Worm (Caenorhabditis elegans) whole organism, L1 larva: Measurements from ENCODE around the gene sri-69.

ENCODE experiments used
- C04F5.9 ChIP-seq: sonication (generic microtip); optimal IDR thresholded peaks from 2 replicates; lab custom pipeline; 2016; ENCODE audit warnings: missing genetic modification characterization, missing compliant biosample characterization
- C16A3.4 ChIP-seq: fragments of 150-350 bp; optimal IDR thresholded peaks from 2 replicates; lab custom pipeline; 2014; ENCODE audit warnings: missing biosample characterization, missing genetic modification characterization
- aha-1 ChIP-seq: fragments of 150-350 bp; optimal IDR thresholded peaks from 2 replicates; lab custom pipeline; 2014; ENCODE audit warnings: missing biosample characterization, missing genetic modification characterization
- alr-1 ChIP-seq: fragments of 200-800 bp; sonication (Bioruptor generic); optimal IDR thresholded peaks from 2 replicates; lab custom pipeline; 2018; ENCODE audit warnings: borderline replicate concordance, mild to moderate bottlenecking, missing genetic modification characterization, missing compliant biosample characterization
- ama-1 ChIP-seq: fragments of 150-350 bp; optimal IDR thresholded peaks from 2 replicates; lab custom pipeline; 2014
- blmp-1 ChIP-seq: fragments of 150-350 bp; optimal IDR thresholded peaks from 2 replicates; lab custom pipeline; 2014; ENCODE audit warnings: missing biosample characterization, missing genetic modification characterization
- ces-1 ChIP-seq: fragments of 150-350 bp; optimal IDR thresholded peaks from 2 replicates; lab custom pipeline; 2014; ENCODE audit warnings: missing biosample characterization, missing genetic modification reagents, missing genetic modification characterization
- efl-1 ChIP-seq, 4 experiments: fragments of 150-350 bp; optimal IDR thresholded peaks in 3 of 4; peaks in 1 of 4; 1 replicate in 1 of 4; 2 replicates in 3 of 4; lab custom pipeline; 2014; ENCODE audit warnings: missing biosample characterization in 2 of 4, missing genetic modification characterization in 2 of 4, missing genetic modification reagents in 2 of 4
- efl-3 ChIP-seq: fragments of 200-800 bp; sonication (Bioruptor generic); optimal IDR thresholded peaks from 2 replicates; lab custom pipeline; 2018; ENCODE audit warnings: mild to moderate bottlenecking, missing genetic modification characterization, missing compliant biosample characterization
- egl-27 ChIP-seq, 2 experiments: fragments of 150-350 bp in 1 of 2; sonication (generic microtip); optimal IDR thresholded peaks; 3 replicates each; lab custom pipeline; 2017 to 2018; ENCODE audit warnings: missing biosample characterization in 2 of 2, missing genetic modification characterization in 2 of 2, missing genetic modification reagents in 2 of 2
- elt-3 ChIP-seq, 6 experiments: fragments of 150-350 bp in 1 of 6; sonication (generic microtip); optimal IDR thresholded peaks; 2 replicates each; lab custom pipeline; 2017 to 2018; ENCODE audit warnings: missing biosample characterization in 6 of 6, missing genetic modification characterization in 6 of 6, inconsistent platforms in 1 of 6
- fkh-10 ChIP-seq: sonication (generic microtip); optimal IDR thresholded peaks from 2 replicates; lab custom pipeline; 2017; ENCODE audit warnings: missing biosample characterization, missing genetic modification reagents, missing genetic modification characterization
- fkh-4 ChIP-seq: sonication (generic microtip); optimal IDR thresholded peaks from 2 replicates; lab custom pipeline; 2016; ENCODE audit warnings: missing compliant biosample characterization, missing genetic modification characterization, borderline replicate concordance
- grh-1 ChIP-seq: fragments of 200-800 bp; sonication (Bioruptor generic); IDR thresholded peaks from 2 replicates; pipeline ENCODE4 v1.3.6; 2022; ENCODE audit warnings: missing genetic modification reagents, missing genetic modification characterization, missing compliant biosample characterization
- hpl-2 ChIP-seq: fragments of 150-350 bp; optimal IDR thresholded peaks from 2 replicates; lab custom pipeline; 2014; ENCODE audit warnings: missing biosample characterization, missing genetic modification reagents, missing genetic modification characterization
- isw-1 ChIP-seq: fragments of 200-800 bp; sonication (Bioruptor generic); IDR thresholded peaks from 2 replicates; pipeline ENCODE4 v1.3.6; 2022; ENCODE audit warnings: missing genetic modification characterization, missing compliant biosample characterization
- lin-13 ChIP-seq: fragments of 150-350 bp; optimal IDR thresholded peaks from 2 replicates; lab custom pipeline; 2014; ENCODE audit warnings: missing biosample characterization, missing genetic modification reagents, missing genetic modification characterization
- lin-14 ChIP-seq: fragments of 200-800 bp; sonication (Bioruptor generic); optimal IDR thresholded peaks from 2 replicates; lab custom pipeline; 2018; ENCODE audit warnings: mild to moderate bottlenecking, missing genetic modification characterization, moderate library complexity, missing compliant biosample characterization
- lin-35 ChIP-seq, 2 experiments: fragments of 150-350 bp; optimal IDR thresholded peaks; 2 replicates each; lab custom pipeline; 2014; ENCODE audit warnings: missing biosample characterization in 2 of 2, missing genetic modification characterization in 2 of 2, missing genetic modification reagents in 2 of 2
- lir-3 ChIP-seq: sonication (generic microtip); optimal IDR thresholded peaks from 2 replicates; lab custom pipeline; 2016; ENCODE audit warnings: mild to moderate bottlenecking, missing genetic modification characterization, moderate library complexity, missing compliant biosample characterization; ENCODE audit not compliant: poor library complexity
- lsy-2 ChIP-seq, 2 experiments: fragments of 150-350 bp; optimal IDR thresholded peaks; 2 replicates each; lab custom pipeline; 2014; ENCODE audit warnings: missing biosample characterization in 2 of 2, missing genetic modification characterization in 2 of 2
- mef-2 ChIP-seq: fragments of 150-350 bp; optimal IDR thresholded peaks from 2 replicates; lab custom pipeline; 2014; ENCODE audit warnings: missing biosample characterization, missing genetic modification characterization
- mep-1 ChIP-seq: fragments of 150-350 bp; optimal IDR thresholded peaks from 2 replicates; lab custom pipeline; 2014; ENCODE audit warnings: missing biosample characterization, missing genetic modification characterization
- nhr-19 ChIP-seq: fragments of 200-800 bp; sonication (Bioruptor generic); conservative IDR thresholded peaks from 2 replicates; pipeline ENCODE4 v1.3.6; 2022; ENCODE audit warnings: missing genetic modification characterization, missing compliant biosample characterization
- nhr-20 ChIP-seq: sonication (generic microtip); optimal IDR thresholded peaks from 2 replicates; lab custom pipeline; 2016; ENCODE audit warnings: mild to moderate bottlenecking, missing genetic modification characterization, missing compliant biosample characterization
- nhr-28 ChIP-seq: fragments of 150-350 bp; optimal IDR thresholded peaks from 2 replicates; lab custom pipeline; 2014; ENCODE audit warnings: missing biosample characterization, missing genetic modification characterization
- nhr-47 ChIP-seq: sonication (generic microtip); optimal IDR thresholded peaks from 2 replicates; lab custom pipeline; 2016; ENCODE audit warnings: mild to moderate bottlenecking, missing genetic modification characterization, moderate library complexity, missing compliant biosample characterization
- nhr-76 ChIP-seq: sonication (generic microtip); optimal IDR thresholded peaks from 2 replicates; lab custom pipeline; 2017; ENCODE audit warnings: missing biosample characterization, missing genetic modification characterization
- nhr-77 ChIP-seq: fragments of 150-350 bp; optimal IDR thresholded peaks from 2 replicates; lab custom pipeline; 2014; ENCODE audit warnings: missing biosample characterization, missing genetic modification characterization
- pqm-1 ChIP-seq: sonication (generic microtip); optimal IDR thresholded peaks from 3 replicates; lab custom pipeline; 2017; ENCODE audit warnings: missing biosample characterization, missing genetic modification characterization
- skn-1 ChIP-seq: fragments of 150-350 bp; optimal IDR thresholded peaks from 2 replicates; lab custom pipeline; 2014; ENCODE audit warnings: missing biosample characterization, missing genetic modification characterization
- snpc-4 ChIP-seq: fragments of 150-350 bp; optimal IDR thresholded peaks from 2 replicates; lab custom pipeline; 2014; ENCODE audit warnings: missing biosample characterization, missing genetic modification characterization
- sup-37 ChIP-seq: fragments of 200-800 bp; sonication (Bioruptor generic); optimal IDR thresholded peaks from 2 replicates; lab custom pipeline; 2018; ENCODE audit warnings: mild to moderate bottlenecking, missing genetic modification characterization, missing compliant biosample characterization
- tbx-2 ChIP-seq: sonication (generic microtip); optimal IDR thresholded peaks from 2 replicates; lab custom pipeline; 2016; ENCODE audit warnings: missing genetic modification characterization, missing compliant biosample characterization
- tlp-1 ChIP-seq: fragments of 150-350 bp; optimal IDR thresholded peaks from 2 replicates; lab custom pipeline; 2014; ENCODE audit warnings: missing biosample characterization, missing genetic modification characterization
- unc-86 ChIP-seq: sonication (generic microtip); optimal IDR thresholded peaks from 2 replicates; lab custom pipeline; 2016; ENCODE audit warnings: missing genetic modification characterization, missing compliant biosample characterization
- unc-98 ChIP-seq: fragments of 200-800 bp; sonication (Bioruptor generic); IDR thresholded peaks from 2 replicates; pipeline ENCODE4 v1.3.6; 2022; ENCODE audit warnings: missing genetic modification characterization, missing compliant biosample characterization
- xbp-1 ChIP-seq: sonication (generic microtip); optimal IDR thresholded peaks from 2 replicates; lab custom pipeline; 2016; ENCODE audit warnings: missing genetic modification characterization, missing compliant biosample characterization

The sri-69 gene

DNA sequence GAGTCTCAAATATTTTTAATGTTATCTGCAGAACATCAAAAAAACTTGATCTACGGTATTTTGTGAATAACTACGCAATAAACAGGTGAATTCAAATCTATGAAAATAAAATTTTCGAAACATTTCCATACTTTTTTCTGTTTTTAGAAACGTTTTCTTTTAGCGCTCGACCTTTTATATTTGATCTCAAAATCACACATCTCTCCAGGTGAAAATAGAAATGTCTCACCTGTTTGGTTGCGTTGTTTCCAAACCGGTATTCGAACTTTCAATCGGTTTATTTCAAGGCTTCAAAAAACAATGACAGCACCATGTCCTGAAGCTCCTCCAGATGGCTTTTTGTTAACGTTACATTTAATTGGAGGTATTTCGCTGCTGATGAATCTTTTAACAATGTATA, 7.0 kb downstream of the sri-69 start, which contains the start of gene sri-9:
TSS of gene sri-9 (plus strand) at position 301 of the 400 bp plus-strand sequence.
- no peak for TF ChIP-seq efl-3 (GFP tag; lab: Kevin White, UChicago)
- no peak for TF ChIP-seq isw-1
- TF ChIP-seq C16A3.4 (tag; lab: Kevin White, UChicago) = no peak
- TF ChIP-seq blmp-1 = no peak
- no peak for TF ChIP-seq hpl-2 (GFP tag; lab: Kevin White, UChicago)
- TF ChIP-seq nhr-47 = no peak
- no peak for TF ChIP-seq nhr-20
- no peak for TF ChIP-seq tbx-2
- TF ChIP-seq mep-1 (tag; lab: Kevin White, UChicago) = no peak
- TF ChIP-seq ama-1 (lab: Kevin White, UChicago) = no peak
- TF ChIP-seq mef-2 = no peak
- TF ChIP-seq alr-1 (tag; lab: Kevin White, UChicago) = no peak
- no peak for TF ChIP-seq lir-3 (tag; lab: Kevin White, UChicago)
- TF ChIP-seq, all 84 proteins: peak for 0

- TF ChIP-seq nhr-28 (tag; lab: Kevin White, UChicago) (no peak), ama-1 (lab: Kevin White, UChicago) (no peak)
These were observed 7.6 kb downstream of the sri-69 start for ce11 chrV:17000635-17001034.

DNA sequence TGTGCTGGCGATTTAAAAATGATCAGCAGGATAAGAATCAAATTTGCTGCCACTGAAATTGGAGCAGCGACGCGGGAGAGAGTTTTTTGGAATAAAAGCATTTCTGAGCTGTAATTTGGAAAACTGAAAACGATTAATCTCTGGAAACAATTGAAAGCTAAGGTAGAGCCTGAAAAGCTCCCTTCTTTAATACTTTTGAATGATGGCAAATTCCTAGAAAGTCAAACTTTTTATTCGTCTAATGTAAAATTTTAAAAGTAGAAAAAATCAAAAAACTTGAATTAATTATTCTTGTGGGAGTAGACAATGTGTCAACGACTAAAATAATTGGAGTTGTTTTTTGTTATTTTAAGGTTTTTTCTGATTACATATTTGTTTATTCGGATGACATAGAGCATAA, 8.0 kb downstream of the sri-69 start, which contains the start of gene str-217:
TSS of gene str-217 (minus strand) at position 101 of the 400 bp plus-strand sequence.
- no peak for TF ChIP-seq C04F5.9 (tag; lab: Kevin White, UChicago)

DNA sequence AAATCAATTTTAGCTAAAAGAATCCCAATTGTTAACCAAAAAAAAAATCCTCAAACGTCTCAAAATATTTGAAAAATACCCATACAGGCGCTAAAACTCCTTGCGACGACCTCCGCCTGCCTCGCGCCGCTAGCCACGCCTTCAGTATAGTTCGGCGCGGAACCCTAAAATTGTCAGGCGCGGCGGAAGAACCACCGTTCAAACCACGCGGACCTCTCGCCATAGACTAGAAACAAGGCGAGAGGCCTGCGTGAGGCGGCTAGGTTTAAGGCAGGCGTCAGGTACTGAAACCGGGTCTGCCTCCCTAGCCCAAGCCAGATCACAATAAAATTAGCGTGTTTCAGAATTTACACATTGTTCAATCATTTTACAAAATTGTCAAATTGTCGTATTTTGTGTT, 15.8 kb downstream of the sri-69 start:
- TF ChIP-seq nhr-19 (no peak), xbp-1 (tag; lab: Kevin White, UChicago) (no peak), nhr-77 (no peak), tlp-1 (tag; lab: Kevin White, UChicago) (no peak)

DNA sequence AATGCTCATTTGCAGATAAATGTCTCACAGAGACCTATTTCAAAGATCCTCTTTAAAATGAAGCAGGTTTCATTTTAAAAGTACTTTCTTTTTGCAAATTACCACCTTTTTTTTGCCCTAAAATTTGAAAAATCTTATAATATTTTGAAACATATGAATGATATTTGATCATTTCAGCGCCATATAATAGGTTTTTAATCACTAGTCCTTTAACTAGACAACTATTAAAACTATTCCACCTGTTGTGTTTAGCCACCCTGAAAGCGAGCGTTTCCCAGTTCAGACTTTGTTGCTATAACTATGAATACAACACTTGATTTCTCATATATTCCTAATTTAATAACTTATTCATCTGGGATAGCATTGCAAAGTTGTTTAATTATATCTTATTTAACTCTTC, 16.5 kb downstream of the sri-69 start, which contains the start of gene srz-95:
TSS of gene srz-95 (plus strand) at position 301 of the 400 bp plus-strand sequence.
- no peak for TF ChIP-seq fkh-4 (tag; lab: Kevin White, UChicago)
- TF ChIP-seq fkh-10 (GFP tag; lab: Kevin White, UChicago) = no peak
- TF ChIP-seq lin-14 (GFP tag; lab: Kevin White, UChicago) = no peak
- TF ChIP-seq lir-3 (tag; lab: Kevin White, UChicago) = no peak
- no peak for TF ChIP-seq efl-3 (GFP tag; lab: Kevin White, UChicago)

DNA sequence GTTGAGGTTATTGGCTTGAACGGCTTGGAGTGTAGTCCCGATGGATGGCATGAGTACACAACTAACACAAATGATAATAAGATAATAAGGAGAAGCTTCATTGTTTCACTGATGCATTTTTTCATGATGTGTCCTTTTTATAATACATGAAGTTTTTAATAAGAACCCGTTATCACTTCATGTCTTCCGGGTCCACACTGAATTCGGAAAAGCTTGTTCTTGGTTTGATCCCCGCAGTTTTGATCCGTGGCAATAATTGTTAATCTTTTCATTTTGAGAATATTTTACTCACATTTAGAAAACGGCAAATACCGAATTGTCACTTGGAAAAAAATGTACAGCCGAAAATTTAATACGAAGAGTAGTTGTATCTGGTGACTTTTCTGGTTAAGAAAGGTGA, 19.6 kb downstream of the sri-69 start, which contains the start of gene Y102A5C.27:
TSS of gene Y102A5C.27 (minus strand) at position 101 of the 400 bp plus-strand sequence.
- no peak for TF ChIP-seq aha-1
- no peak for TF ChIP-seq lin-13 (GFP tag; lab: Kevin White, UChicago)
- TF ChIP-seq elt-3 (tag; optimal IDR thresholded peaks at IDR 0.05; lab: Kevin White, UChicago) = no peak
- no peak for TF ChIP-seq unc-86 (tag; lab: Kevin White, UChicago)
- no peak for TF ChIP-seq ces-1 (GFP tag; lab: Kevin White, UChicago)
- TF ChIP-seq grh-1 (GFP tag; lab: Robert Waterston, UW) = no peak
- no peak for TF ChIP-seq C04F5.9 (tag; lab: Kevin White, UChicago)
- no peak for TF ChIP-seq hpl-2 (GFP tag; lab: Kevin White, UChicago)
- TF ChIP-seq lin-35 (GFP tag; optimal IDR thresholded peaks at IDR 0.05; lab: Kevin White, UChicago) = no peak
- no peak for TF ChIP-seq snpc-4 (tag; lab: Kevin White, UChicago)
- no peak for TF ChIP-seq lsy-2 (tag; optimal IDR thresholded peaks at IDR 0.05; lab: Kevin White, UChicago)
- TF ChIP-seq unc-98 (GFP tag; lab: Robert Waterston, UW) = no peak
- no peak for TF ChIP-seq skn-1
- TF ChIP-seq pqm-1 (tag; lab: Kevin White, UChicago) = no peak
- no peak for TF ChIP-seq efl-1 (optimal IDR thresholded peaks at IDR 0.05; lab: Kevin White, UChicago)
- no peak for TF ChIP-seq efl-1 (GFP tag; optimal IDR thresholded peaks at IDR 0.05 in 1 of 2; lab: Kevin White, UChicago)
- TF ChIP-seq nhr-19 = no peak
- no peak for TF ChIP-seq nhr-76
- no peak for TF ChIP-seq sup-37 (GFP tag; lab: Kevin White, UChicago)
- TF ChIP-seq mep-1 (tag; lab: Kevin White, UChicago) = no peak
- TF ChIP-seq egl-27 (tag; optimal IDR thresholded peaks at IDR 0.05; lab: Kevin White, UChicago) = no peak
